Worm (Caenorhabditis elegans): ENCODE data around the gene C25F9.13.

- TF ChIP-seq nhr-237 (tag; optimal IDR thresholded peaks at IDR 0.05) (no peak), ceh-83 (GFP tag; optimal IDR thresholded peaks at IDR 0.05) (no peak)
Measured at ce11 chrV:19391242-19391641, 7.5 kb downstream of the C25F9.13 start.

Measured in whole organism, mixed stage, embryonic.